Worm (Caenorhabditis elegans) whole organism, young adult: ENCODE results near the gene srr-10.

Experiments
- B0035.1 ChIP-seq: sonication (generic microtip); optimal IDR thresholded peaks from 2 replicates; lab custom pipeline; 2016; ENCODE audit warnings: missing genetic modification characterization, mild to moderate bottlenecking, missing compliant biosample characterization, missing genotype, missing genetic modification reagents
- B0261.1 ChIP-seq: sonication (generic microtip); optimal IDR thresholded peaks from 2 replicates; lab custom pipeline; 2016; ENCODE audit warnings: mild to moderate bottlenecking, missing genetic modification characterization, moderate library complexity, missing compliant biosample characterization
- C06A6.2 ChIP-seq: fragments of 200-800 bp; sonication (Bioruptor generic); conservative IDR thresholded peaks from 2 replicates; pipeline ENCODE4 v1.3.6; 2022; ENCODE audit warnings: missing genetic modification characterization, missing compliant biosample characterization
- D2030.7 ChIP-seq: fragments of 200-800 bp; sonication (Bioruptor generic); IDR thresholded peaks from 2 replicates; pipeline ENCODE4 v1.3.6; 2022; ENCODE audit warnings: missing genetic modification reagents, missing genetic modification characterization, missing compliant biosample characterization
- F22D6.2 ChIP-seq: sonication (generic microtip); optimal IDR thresholded peaks from 2 replicates; lab custom pipeline; 2016; ENCODE audit warnings: mild to moderate bottlenecking, missing genetic modification characterization, missing compliant biosample characterization
- F39B2.1 ChIP-seq: fragments of 200-800 bp; sonication (Bioruptor generic); IDR thresholded peaks from 2 replicates; pipeline ENCODE4 v1.3.6; 2022; ENCODE audit warnings: missing genetic modification reagents, missing genetic modification characterization, missing compliant biosample characterization
- F57C9.4 ChIP-seq: sonication (generic microtip); optimal IDR thresholded peaks from 2 replicates; lab custom pipeline; 2017; ENCODE audit warnings: mild to moderate bottlenecking, missing genetic modification characterization, missing compliant biosample characterization
- K11D2.4 ChIP-seq: fragments of 200-800 bp; sonication (Bioruptor generic); IDR thresholded peaks from 2 replicates; pipeline ENCODE4 v1.3.6; 2022; ENCODE audit warnings: missing genetic modification reagents, missing genetic modification characterization, missing compliant biosample characterization
- T07F8.4 ChIP-seq: sonication (generic microtip); optimal IDR thresholded peaks from 2 replicates; lab custom pipeline; 2016; ENCODE audit warnings: mild to moderate bottlenecking, missing genetic modification characterization, moderate library complexity, missing compliant biosample characterization
- Y53G8AR.9 ChIP-seq: fragments of 200-800 bp; sonication (Bioruptor generic); conservative IDR thresholded peaks from 2 replicates; pipeline ENCODE4 v1.3.6; 2022; ENCODE audit warnings: missing genetic modification reagents, missing genetic modification characterization, missing compliant biosample characterization
- Y67H2A.10 ChIP-seq: fragments of 200-800 bp; sonication (Bioruptor generic); conservative IDR thresholded peaks from 2 replicates; pipeline ENCODE4 v1.3.6; 2022; ENCODE audit warnings: missing genetic modification reagents, missing genetic modification characterization, missing compliant biosample characterization
- ZK185.1 ChIP-seq: sonication (generic microtip); optimal IDR thresholded peaks from 2 replicates; lab custom pipeline; 2016; ENCODE audit warnings: mild to moderate bottlenecking, missing genetic modification characterization, missing compliant biosample characterization; ENCODE audit not compliant: poor library complexity, severe bottlenecking
- aptf-2 ChIP-seq: fragments of 200-800 bp; sonication (Bioruptor generic); conservative IDR thresholded peaks from 2 replicates; pipeline ENCODE4 v1.3.6; 2022; ENCODE audit warnings: missing genetic modification reagents, missing genetic modification characterization, missing compliant biosample characterization
- aptf-3 ChIP-seq: fragments of 200-800 bp; sonication (Bioruptor generic); IDR thresholded peaks from 2 replicates; pipeline ENCODE4 v1.3.6; 2022; ENCODE audit warnings: missing genetic modification characterization, missing compliant biosample characterization
- ccch-3 ChIP-seq: fragments of 200-800 bp; sonication (Bioruptor generic); optimal IDR thresholded peaks from 2 replicates; lab custom pipeline; 2018; ENCODE audit warnings: mild to moderate bottlenecking, missing genetic modification characterization, missing compliant biosample characterization
- cebp-1 ChIP-seq, 2 experiments: fragments of 200-800 bp in 1 of 2; sonication (Bioruptor generic) in 1 of 2; sonication (generic microtip) in 1 of 2; IDR thresholded peaks in 1 of 2; optimal IDR thresholded peaks in 1 of 2; 2 replicates each; pipeline versions ENCODE4 v1.3.6 to Lab custom; 2017 to 2022; ENCODE audit warnings: missing compliant biosample characterization in 2 of 2, missing genetic modification characterization in 2 of 2, mild to moderate bottlenecking in 1 of 2, missing genetic modification reagents in 1 of 2, moderate library complexity in 1 of 2
- ceh-100 ChIP-seq: fragments of 200-800 bp; sonication (Bioruptor generic); IDR thresholded peaks from 2 replicates; pipeline ENCODE4 v1.3.6; 2022; ENCODE audit warnings: missing genetic modification reagents, missing genetic modification characterization, missing compliant biosample characterization
- ceh-40 ChIP-seq: fragments of 200-800 bp; sonication (Bioruptor generic); IDR thresholded peaks from 2 replicates; pipeline ENCODE4 v1.3.6; 2022; ENCODE audit warnings: missing genetic modification characterization, missing compliant biosample characterization
- ceh-79 ChIP-seq: sonication (generic microtip); optimal IDR thresholded peaks from 2 replicates; lab custom pipeline; 2017; ENCODE audit warnings: mild to moderate bottlenecking, missing genetic modification characterization, missing compliant biosample characterization
- die-1 ChIP-seq: sonication (generic microtip); optimal IDR thresholded peaks from 2 replicates; lab custom pipeline; 2016; ENCODE audit warnings: missing genotype, mild to moderate bottlenecking, missing genetic modification characterization, missing compliant biosample characterization
- dox-1 ChIP-seq: fragments of 200-800 bp; sonication (Bioruptor generic); IDR thresholded peaks from 2 replicates; pipeline ENCODE4 v1.3.6; 2022; ENCODE audit warnings: missing genetic modification reagents, missing genetic modification characterization, missing compliant biosample characterization
- dpff-1 ChIP-seq: sonication (generic microtip); optimal IDR thresholded peaks from 2 replicates; lab custom pipeline; 2017; ENCODE audit warnings: mild to moderate bottlenecking, missing genetic modification characterization, missing compliant biosample characterization
- egl-18 ChIP-seq: fragments of 200-800 bp; sonication (Bioruptor generic); IDR thresholded peaks from 2 replicates; pipeline ENCODE4 v1.3.6; 2022; ENCODE audit warnings: missing genetic modification reagents, missing genetic modification characterization, missing compliant biosample characterization
- egl-44 ChIP-seq: fragments of 200-800 bp; sonication (Bioruptor generic); IDR thresholded peaks from 2 replicates; pipeline ENCODE4 v1.3.6; 2022; ENCODE audit warnings: missing genetic modification reagents, missing genetic modification characterization, missing compliant biosample characterization
- fkh-3 ChIP-seq: sonication (generic microtip); optimal IDR thresholded peaks from 2 replicates; lab custom pipeline; 2016; ENCODE audit warnings: mild to moderate bottlenecking, missing genetic modification characterization, missing compliant biosample characterization
- hlh-12 ChIP-seq: sonication (generic microtip); optimal IDR thresholded peaks from 2 replicates; lab custom pipeline; 2016; ENCODE audit warnings: missing genetic modification characterization, missing compliant biosample characterization
- lag-1 ChIP-seq: fragments of 200-800 bp; sonication (Bioruptor generic); IDR thresholded peaks from 2 replicates; pipeline ENCODE4 v1.3.6; 2022; ENCODE audit warnings: missing genetic modification reagents, missing genetic modification characterization, missing compliant biosample characterization
- let-526 ChIP-seq: fragments of 200-800 bp; sonication (Bioruptor generic); IDR thresholded peaks from 2 replicates; pipeline ENCODE4 v1.3.6; 2022; ENCODE audit warnings: missing genetic modification reagents, missing genetic modification characterization, missing compliant biosample characterization
- lsy-27 ChIP-seq: sonication (generic microtip); optimal IDR thresholded peaks from 2 replicates; lab custom pipeline; 2017; ENCODE audit warnings: missing genetic modification characterization, mild to moderate bottlenecking, missing compliant biosample characterization, antibody characterized with exemption, missing genotype, borderline replicate concordance; ENCODE audit not compliant: insufficient read depth
- mcd-1 ChIP-seq: fragments of 200-800 bp; sonication (Bioruptor generic); IDR thresholded peaks from 2 replicates; pipeline ENCODE4 v1.3.6; 2022; ENCODE audit warnings: missing genetic modification reagents, missing genetic modification characterization, missing compliant biosample characterization
- mes-4 ChIP-seq: sonication (generic microtip); optimal IDR thresholded peaks from 2 replicates; lab custom pipeline; 2016; ENCODE audit warnings: missing genotype, missing genetic modification characterization, missing compliant biosample characterization
- nhr-90 ChIP-seq: sonication (generic microtip); optimal IDR thresholded peaks from 2 replicates; lab custom pipeline; 2016; ENCODE audit warnings: missing genotype, mild to moderate bottlenecking, missing genetic modification characterization, missing compliant biosample characterization
- pbrm-1 ChIP-seq: fragments of 200-800 bp; sonication (Bioruptor generic); IDR thresholded peaks from 2 replicates; pipeline ENCODE4 v1.3.6; 2022; ENCODE audit warnings: missing genetic modification reagents, missing genetic modification characterization, missing compliant biosample characterization
- rcor-1 ChIP-seq: fragments of 200-800 bp; sonication (Bioruptor generic); IDR thresholded peaks from 2 replicates; pipeline ENCODE4 v1.3.6; 2022; ENCODE audit warnings: missing genetic modification reagents, missing genetic modification characterization, missing compliant biosample characterization
- rec-8 ChIP-seq, 2 experiments: sonication (generic microtip); optimal IDR thresholded peaks; 2 replicates each; lab custom pipeline; 2016; ENCODE audit warnings: mild to moderate bottlenecking in 2 of 2, missing genetic modification characterization in 2 of 2, missing genetic modification reagents in 2 of 2, missing genotype in 2 of 2, missing biosample characterization in 1 of 2, missing compliant biosample characterization in 1 of 2, moderate library complexity in 1 of 2
- snpc-3.4 ChIP-seq: sonication (generic microtip); optimal IDR thresholded peaks from 2 replicates; lab custom pipeline; 2017; ENCODE audit warnings: missing genetic modification characterization, mild to moderate bottlenecking, missing compliant biosample characterization, antibody characterized with exemption, moderate library complexity, missing genotype, missing genetic modification reagents
- snpc-4 ChIP-seq, 5 experiments: fragments of 150-350 bp in 1 of 5; sonication (generic microtip) in 4 of 5; optimal IDR thresholded peaks; 2 replicates each; lab custom pipeline; 2014 to 2018; ENCODE audit warnings: missing genetic modification characterization in 5 of 5, missing biosample characterization in 3 of 5, antibody characterized with exemption in 2 of 5, mild to moderate bottlenecking in 2 of 5, missing compliant biosample characterization in 2 of 5, missing genotype in 2 of 5, moderate library complexity in 2 of 5, missing genetic modification reagents in 1 of 5
- tlf-1 ChIP-seq: fragments of 200-800 bp; sonication (Bioruptor generic); optimal IDR thresholded peaks from 2 replicates; lab custom pipeline; 2018; ENCODE audit warnings: mild to moderate bottlenecking, missing genetic modification characterization, missing compliant biosample characterization
- xnd-1 ChIP-seq: sonication (generic microtip); optimal IDR thresholded peaks from 2 replicates; lab custom pipeline; 2016; ENCODE audit warnings: missing genotype, missing genetic modification reagents, missing genetic modification characterization, missing compliant biosample characterization
- ztf-25 ChIP-seq: fragments of 200-800 bp; sonication (Bioruptor generic); IDR thresholded peaks from 2 replicates; pipeline ENCODE4 v1.3.6; 2022; ENCODE audit warnings: missing genetic modification reagents, missing genetic modification characterization, missing compliant biosample characterization
- ztf-3 ChIP-seq: fragments of 200-800 bp; sonication (Bioruptor generic); optimal IDR thresholded peaks from 2 replicates; lab custom pipeline; 2018; ENCODE audit warnings: mild to moderate bottlenecking, missing genetic modification characterization, missing compliant biosample characterization

The srr-10 gene

ce11 chrV:7730488-7730887, 4.9 kb upstream of the srr-10 start (continued):
- TF ChIP-seq rec-8 (tag; optimal IDR thresholded peaks at IDR 0.05; lab: Kevin White, UChicago) (no peak), cebp-1 (GFP tag; IDR thresholded peaks at IDR 0.05; lab: Robert Waterston, UW) (no peak), cebp-1 (tag; optimal IDR thresholded peaks at IDR 0.05; lab: Kevin White, UChicago) (peak; percentile 47), ztf-3 (GFP tag; lab: Kevin White, UChicago) (no peak), K11D2.4 (GFP tag; lab: Robert Waterston, UW) (no peak), B0261.1 (tag; lab: Kevin White, UChicago) (peak; percentile 76), Y67H2A.10 (GFP tag; lab: Robert Waterston, UW) (no peak), dox-1 (peak; percentile 45; the same call in 1 of the 2 replicates), xnd-1 (no peak), die-1 (tag; lab: Kevin White, UChicago) (no peak), C06A6.2 (GFP tag; lab: Robert Waterston, UW) (no peak), fkh-3 (tag; lab: Kevin White, UChicago) (no peak), dpff-1 (tag; lab: Kevin White, UChicago) (no peak), ZK185.1 (tag; lab: Kevin White, UChicago) (no peak), lag-1 (no peak), T07F8.4 (tag; lab: Kevin White, UChicago) (no peak), hlh-12 (no peak), pbrm-1 (GFP tag; lab: Robert Waterston, UW) (no peak), egl-44 (GFP tag; lab: Robert Waterston, UW) (no peak), mcd-1 (GFP tag; lab: Robert Waterston, UW) (no peak), D2030.7 (peak; percentile 46; the same call in 1 of the 2 replicates), snpc-4 (GFP tag; optimal IDR thresholded peaks at IDR 0.05; lab: Kevin White, UChicago) (peak; percentile 27), snpc-4 (tag; optimal IDR thresholded peaks at IDR 0.05; lab: Kevin White, UChicago) (peak in 1 of 4 experiments; percentile 52), F39B2.1 (GFP tag; lab: Robert Waterston, UW) (no peak), F22D6.2 (tag; lab: Kevin White, UChicago) (no peak), ztf-25 (GFP tag; lab: Robert Waterston, UW) (no peak), egl-18 (GFP tag; lab: Robert Waterston, UW) (no peak), tlf-1 (GFP tag; lab: Kevin White, UChicago) (no peak), ceh-40 (GFP tag; lab: Robert Waterston, UW) (no peak), ceh-79 (tag; lab: Kevin White, UChicago) (no peak), lsy-27 (tag; lab: Kevin White, UChicago) (no peak), mes-4 (tag; lab: Kevin White, UChicago) (no peak), ceh-100 (GFP tag; lab: Robert Waterston, UW) (no peak), B0035.1 (tag; lab: Kevin White, UChicago) (no peak), let-526 (GFP tag; lab: Robert Waterston, UW) (no peak), aptf-3 (no peak), Y53G8AR.9 (no peak), snpc-3.4 (tag; lab: Kevin White, UChicago) (peak; percentile 30), F57C9.4 (tag; lab: Kevin White, UChicago) (no peak), ccch-3 (no peak), nhr-90 (tag; lab: Kevin White, UChicago) (peak; percentile 35), aptf-2 (GFP tag; lab: Robert Waterston, UW) (no peak), rcor-1 (GFP tag; lab: Robert Waterston, UW) (0 out of 2 replicates have a peak, but pooled peaks have one; percentile 30)
